Fruit fly (Drosophila melanogaster): ENCODE measurements around the gene CG31717.

DNA sequence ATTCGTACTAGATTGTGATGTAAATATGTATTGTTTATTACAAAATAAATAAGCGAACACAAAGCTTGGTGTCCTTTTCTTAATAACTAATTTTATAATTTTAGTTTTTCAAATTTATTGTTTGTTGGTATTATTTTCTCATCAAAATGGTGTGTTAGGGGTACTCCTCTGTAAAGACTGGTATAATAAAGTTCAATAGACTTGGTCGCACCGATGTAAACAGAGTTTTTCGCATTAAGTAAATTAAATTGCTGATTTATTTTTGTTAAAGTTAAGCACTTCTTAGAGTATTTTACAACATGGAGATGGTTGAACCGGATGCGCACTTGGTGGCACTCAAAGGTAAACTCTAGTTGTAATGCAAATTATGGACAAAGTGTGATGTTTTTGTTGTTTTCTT is 16.0 kb downstream of the CG31717 start, which contains the start of gene CG4953:
- TF ChIP-seq h (optimal IDR thresholded peaks at IDR 0.05) (no peak), insv (optimal IDR thresholded peaks at IDR 0.05) (no peak), psq (optimal IDR thresholded peaks at IDR 0.05) (no peak), Myc (optimal IDR thresholded peaks at IDR 0.05) (no peak)
